Fruit fly (Drosophila melanogaster): ENCODE measurements around the gene knrl.

- no peak for TF ChIP-seq ovo (GFP tag; optimal IDR thresholded peaks at IDR 0.05)
- no peak for TF ChIP-seq CG12768 (GFP tag; optimal IDR thresholded peaks at IDR 0.05)
- TF ChIP-seq pad (GFP tag; optimal IDR thresholded peaks at IDR 0.05) = no peak
- no peak for TF ChIP-seq CG7101 (tag; optimal IDR thresholded peaks at IDR 0.05)
- TF ChIP-seq bab1 (GFP tag; optimal IDR thresholded peaks at IDR 0.05) = no peak
- no peak for TF ChIP-seq CG7045 (GFP tag; optimal IDR thresholded peaks at IDR 0.05)
- TF ChIP-seq cnc (optimal IDR thresholded peaks at IDR 0.05) = no peak
- no peak for TF ChIP-seq CG14711 (tag; optimal IDR thresholded peaks at IDR 0.05)
- no peak for TF ChIP-seq CG11617 (GFP tag; optimal IDR thresholded peaks at IDR 0.05)
- TF ChIP-seq CG1620 (GFP tag; optimal IDR thresholded peaks at IDR 0.05) = no peak
These were observed 24.6 kb downstream of the knrl start for dm6 chr3L:20595834-20596233.

Measured in whole organism, adult.